Fruit fly (Drosophila melanogaster): ENCODE results near the gene Culd.

- no peak for TF ChIP-seq h (optimal IDR thresholded peaks at IDR 0.05)
- TF ChIP-seq ttk (optimal IDR thresholded peaks at IDR 0.05) = no peak
- no peak for TF ChIP-seq psq (optimal IDR thresholded peaks at IDR 0.05)
- TF ChIP-seq Myc (optimal IDR thresholded peaks at IDR 0.05) = no peak
- no peak for TF ChIP-seq Sin3A (optimal IDR thresholded peaks at IDR 0.05)
- TF ChIP-seq insv (optimal IDR thresholded peaks at IDR 0.05) = no peak
These were observed 4.6 kb upstream of the Culd start, which contains the start of gene Idh for dm6 chr3L:8360643-8361110.

Data from Kc167 (cell line).